Worm (Caenorhabditis elegans): ENCODE data around the gene F13E6.2.

The F13E6.2 gene

DNA sequence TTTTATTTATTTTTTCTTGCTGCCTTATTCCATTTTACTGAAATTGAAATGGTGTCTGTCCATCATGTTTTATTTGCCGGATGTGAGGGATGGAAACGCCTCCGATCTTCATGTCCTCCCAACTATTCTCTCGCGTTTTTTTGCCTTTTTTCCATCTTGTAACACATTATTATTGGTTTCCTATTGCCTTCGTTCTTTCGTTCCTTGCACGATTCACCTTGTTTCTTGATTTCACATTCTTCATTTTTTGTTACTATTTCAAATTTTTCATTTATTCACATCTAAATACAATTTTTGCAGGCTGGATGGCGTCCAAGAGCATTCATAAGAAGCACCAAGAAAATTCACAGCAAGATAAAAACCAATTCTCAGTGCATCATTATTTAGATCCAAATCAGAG is 17.5 kb upstream of the F13E6.2 start, which contains the start of gene yap-1:
Gene yap-1 (plus strand): TSS at position 301 of the 400 bp plus-strand sequence.
- TF ChIP-seq lin-39 (tag; optimal IDR thresholded peaks at IDR 0.05) = no peak
- no peak for TF ChIP-seq nhr-12 (tag; optimal IDR thresholded peaks at IDR 0.05)
- TF ChIP-seq mdl-1 (tag; optimal IDR thresholded peaks at IDR 0.05) = no peak
- no peak for TF ChIP-seq ZK546.5 (tag; optimal IDR thresholded peaks at IDR 0.05)

DNA sequence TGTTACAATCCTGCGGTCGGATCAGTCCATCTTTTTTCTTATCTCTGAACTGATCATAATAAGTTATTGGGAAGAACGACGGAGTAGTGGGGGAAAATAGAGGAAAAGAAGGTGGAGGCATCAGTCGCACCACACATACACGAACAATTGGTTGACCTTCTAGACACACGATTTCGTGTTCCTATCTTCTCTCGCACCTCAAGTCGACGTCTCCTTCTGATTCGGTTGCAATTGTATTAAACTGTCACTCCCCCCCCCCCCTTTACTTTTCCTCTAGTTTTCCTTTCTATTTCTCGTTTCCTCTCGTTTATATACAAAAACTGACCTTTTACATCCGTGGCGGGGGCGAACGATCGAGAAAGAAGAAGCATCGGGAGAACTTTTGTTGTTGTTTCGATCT is 17.1 kb upstream of the F13E6.2 start:
- TF ChIP-seq blmp-1 (tag; optimal IDR thresholded peaks at IDR 0.05; ENCODE audit: insufficient read depth) (peak; percentile 94), R02D3.7 (tag; optimal IDR thresholded peaks at IDR 0.05) (no peak), fos-1 (tag; optimal IDR thresholded peaks at IDR 0.05) (peak; percentile 41), sma-9 (GFP tag; optimal IDR thresholded peaks at IDR 0.05) (peak; percentile 64), sma-9 (tag; optimal IDR thresholded peaks at IDR 0.05) (no peak), ceh-16 (tag; optimal IDR thresholded peaks at IDR 0.05) (peak; percentile 48), ZK546.5 (tag; optimal IDR thresholded peaks at IDR 0.05) (no peak), nhr-21 (tag; optimal IDR thresholded peaks at IDR 0.05) (peak; percentile 34), unc-62 (GFP tag; optimal IDR thresholded peaks at IDR 0.05) (no peak), ceh-82 (tag; optimal IDR thresholded peaks at IDR 0.05) (no peak), sem-4 (tag; optimal IDR thresholded peaks at IDR 0.05) (peak; percentile 14), sma-3 (GFP tag; optimal IDR thresholded peaks at IDR 0.05) (peak; percentile 17), ztf-1 (GFP tag; conservative IDR thresholded peaks at IDR 0.05) (no peak), nhr-25 (tag; optimal IDR thresholded peaks at IDR 0.05) (peak; percentile 83)

- TF ChIP-seq sma-3 (GFP tag; optimal IDR thresholded peaks at IDR 0.05) = peak; percentile 4
- no peak for TF ChIP-seq peb-1 (tag; optimal IDR thresholded peaks at IDR 0.05)
- TF ChIP-seq fos-1 (tag; optimal IDR thresholded peaks at IDR 0.05) = peak; percentile 33
- TF ChIP-seq lin-13 (GFP tag; optimal IDR thresholded peaks at IDR 0.05) = no peak
These were observed 15.6 kb upstream of the F13E6.2 start for ce11 chrX:10689729-10690128.

DNA sequence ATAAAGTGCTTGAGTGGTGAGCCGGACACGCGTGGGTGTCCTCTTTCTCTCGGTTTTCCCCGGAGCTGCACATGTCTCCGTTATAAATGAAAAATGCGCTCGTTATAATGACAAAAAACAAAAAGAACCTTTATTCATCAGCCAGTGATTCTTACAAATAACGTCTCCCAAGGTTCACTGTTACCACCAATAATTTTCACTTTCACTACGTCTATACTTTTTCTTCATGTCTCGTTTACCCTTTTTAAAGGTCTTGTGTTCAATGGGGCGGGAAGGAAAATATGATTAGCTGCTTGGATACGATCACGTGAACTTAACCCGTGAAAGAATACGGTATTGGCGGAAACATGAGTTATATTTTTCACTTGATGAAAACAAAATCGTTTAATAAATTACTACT is 14.2 kb upstream of the F13E6.2 start:
- no peak for TF ChIP-seq R02D3.7 (tag; optimal IDR thresholded peaks at IDR 0.05)
- peak; percentile 5 for TF ChIP-seq fos-1 (tag; optimal IDR thresholded peaks at IDR 0.05)
- TF ChIP-seq zag-1 (tag; optimal IDR thresholded peaks at IDR 0.05) = no peak
- no peak for TF ChIP-seq ZK546.5 (tag; optimal IDR thresholded peaks at IDR 0.05)
- no peak for TF ChIP-seq nhr-6 (tag; optimal IDR thresholded peaks at IDR 0.05)
- peak; percentile 36 for TF ChIP-seq nhr-21 (tag; optimal IDR thresholded peaks at IDR 0.05)
- TF ChIP-seq sma-9 (GFP tag; optimal IDR thresholded peaks at IDR 0.05) = peak; percentile 23
- no peak for TF ChIP-seq sma-9 (tag; optimal IDR thresholded peaks at IDR 0.05)
- TF ChIP-seq mdl-1 (tag; optimal IDR thresholded peaks at IDR 0.05) = no peak
- TF ChIP-seq crh-2 (tag; optimal IDR thresholded peaks at IDR 0.05) = peak; percentile 52
- TF ChIP-seq nhr-129 (tag; optimal IDR thresholded peaks at IDR 0.05) = peak; percentile 16
- peak; percentile 71 for TF ChIP-seq nhr-25 (tag; optimal IDR thresholded peaks at IDR 0.05)
- TF ChIP-seq sma-3 (GFP tag; optimal IDR thresholded peaks at IDR 0.05) = peak; percentile 43
- peak in 1 of 2 experiments; percentile 45 for TF ChIP-seq lsy-2 (tag; optimal IDR thresholded peaks at IDR 0.05)
- no peak for TF ChIP-seq nhr-10 (tag; optimal IDR thresholded peaks at IDR 0.05)
- TF ChIP-seq elt-3 (tag; optimal IDR thresholded peaks at IDR 0.05) = no peak
- TF ChIP-seq blmp-1 (tag; optimal IDR thresholded peaks at IDR 0.05; ENCODE audit: insufficient read depth) = peak; percentile 94
- TF ChIP-seq ama-1 (optimal IDR thresholded peaks at IDR 0.05) = peak; percentile 70
- peak; percentile 11 for TF ChIP-seq gmeb-1 (tag; optimal IDR thresholded peaks at IDR 0.05)

DNA sequence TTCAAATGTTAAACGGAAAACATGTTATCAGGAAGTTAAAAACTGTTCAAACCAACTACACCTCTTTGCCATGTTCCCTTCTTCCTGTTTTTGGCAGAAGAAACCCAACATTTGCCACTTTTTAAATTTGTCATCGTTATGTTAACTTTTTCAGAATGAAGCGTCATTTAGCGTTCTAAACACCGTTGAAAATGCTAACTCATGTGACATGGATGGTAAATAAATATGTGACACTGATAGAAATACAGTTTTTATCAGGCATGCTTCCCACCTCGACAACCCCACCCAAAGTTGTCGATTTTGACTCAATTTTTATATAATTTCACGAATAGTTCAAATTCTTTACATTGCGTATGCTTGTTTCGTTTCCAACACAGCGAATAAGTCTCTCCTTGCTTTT is 13.2 kb upstream of the F13E6.2 start:
- no peak for TF ChIP-seq mab-5 (tag; optimal IDR thresholded peaks at IDR 0.05)
- TF ChIP-seq nhr-12 (tag; optimal IDR thresholded peaks at IDR 0.05) = no peak
- no peak for TF ChIP-seq nhr-25 (tag; optimal IDR thresholded peaks at IDR 0.05)
- peak; percentile 87 for TF ChIP-seq fos-1 (tag; optimal IDR thresholded peaks at IDR 0.05)
- no peak for TF ChIP-seq blmp-1 (tag; optimal IDR thresholded peaks at IDR 0.05; ENCODE audit: insufficient read depth)
- TF ChIP-seq F13H6.1 (tag; optimal IDR thresholded peaks at IDR 0.05) = peak; percentile 14
- peak; percentile 21 for TF ChIP-seq ama-1 (optimal IDR thresholded peaks at IDR 0.05)
- TF ChIP-seq mbf-1 (tag; optimal IDR thresholded peaks at IDR 0.05) = no peak
- no peak for TF ChIP-seq ceh-82 (tag; optimal IDR thresholded peaks at IDR 0.05)
- TF ChIP-seq nhr-6 (tag; optimal IDR thresholded peaks at IDR 0.05) = no peak
- no peak for TF ChIP-seq unc-62 (GFP tag; optimal IDR thresholded peaks at IDR 0.05)
- no peak for TF ChIP-seq sma-3 (GFP tag; optimal IDR thresholded peaks at IDR 0.05)
- TF ChIP-seq snpc-4 (tag; optimal IDR thresholded peaks at IDR 0.05) = no peak
- TF ChIP-seq peb-1 (tag; optimal IDR thresholded peaks at IDR 0.05) = no peak
- TF ChIP-seq sem-4 (tag; optimal IDR thresholded peaks at IDR 0.05) = no peak
- peak; percentile 51 for TF ChIP-seq sma-9 (GFP tag; optimal IDR thresholded peaks at IDR 0.05)
- TF ChIP-seq sma-9 (tag; optimal IDR thresholded peaks at IDR 0.05) = no peak
- TF ChIP-seq egl-27 (tag; optimal IDR thresholded peaks at IDR 0.05) = no peak
- peak; percentile 11 for TF ChIP-seq crh-2 (tag; optimal IDR thresholded peaks at IDR 0.05)
- no peak for TF ChIP-seq ceh-16 (tag; optimal IDR thresholded peaks at IDR 0.05)
- TF ChIP-seq unc-39 (tag; optimal IDR thresholded peaks at IDR 0.05) = no peak
